Worm (Caenorhabditis elegans) whole organism, late embryonic: ENCODE measurements around the gene cox-6A.

Experiments
- K09A11.1 ChIP-seq: sonication (generic microtip); optimal IDR thresholded peaks from 2 replicates; lab custom pipeline; 2017; ENCODE audit warnings: antibody characterized with exemption, mild to moderate bottlenecking, missing genetic modification characterization, missing compliant biosample characterization; ENCODE audit not compliant: insufficient read depth
- ama-1 ChIP-seq: fragments of 150-350 bp; optimal IDR thresholded peaks from 2 replicates; lab custom pipeline; 2014
- che-1 ChIP-seq: sonication (generic microtip); optimal IDR thresholded peaks from 2 replicates; lab custom pipeline; 2016; ENCODE audit warnings: mild to moderate bottlenecking, missing genetic modification characterization, missing compliant biosample characterization
- nhr-11 ChIP-seq: fragments of 150-350 bp; optimal IDR thresholded peaks from 2 replicates; lab custom pipeline; 2014; ENCODE audit warnings: missing biosample characterization, missing genetic modification characterization
- nhr-232 ChIP-seq: sonication (generic microtip); optimal IDR thresholded peaks from 2 replicates; lab custom pipeline; 2016; ENCODE audit warnings: missing genetic modification characterization, missing compliant biosample characterization
- pax-1 ChIP-seq: fragments of 150-350 bp; optimal IDR thresholded peaks from 2 replicates; lab custom pipeline; 2014; ENCODE audit warnings: missing biosample characterization, missing genetic modification characterization
- pqm-1 ChIP-seq: sonication (generic microtip); optimal IDR thresholded peaks from 2 replicates; lab custom pipeline; 2016; ENCODE audit warnings: missing genetic modification characterization, missing compliant biosample characterization
- pros-1 ChIP-seq: fragments of 150-350 bp; optimal IDR thresholded peaks from 2 replicates; lab custom pipeline; 2014; ENCODE audit warnings: missing biosample characterization, missing genetic modification reagents, missing genetic modification characterization
- unc-42 ChIP-seq: sonication (generic microtip); optimal IDR thresholded peaks from 2 replicates; lab custom pipeline; 2016; ENCODE audit warnings: missing genotype, missing genetic modification characterization, missing compliant biosample characterization

DNA sequence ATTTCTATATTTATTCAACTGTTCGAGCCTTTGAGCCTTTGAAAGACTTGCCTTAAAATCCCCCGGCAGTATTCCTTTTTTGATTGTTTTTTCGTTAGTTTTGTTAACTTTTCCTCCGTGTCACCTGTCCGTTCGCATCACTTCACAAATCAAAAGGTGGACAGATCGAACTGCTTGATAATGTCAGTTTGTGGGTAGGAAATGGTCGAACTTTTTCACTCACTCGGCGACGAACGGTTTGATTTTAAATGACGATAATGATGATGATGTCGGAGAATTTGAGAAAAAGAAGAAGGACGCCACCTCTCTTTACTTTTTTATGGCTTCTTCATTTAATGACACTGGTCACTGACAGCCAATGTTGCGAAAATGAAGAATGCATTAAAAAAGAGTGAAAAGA, 37.5 kb downstream of the cox-6A start:
- TF ChIP-seq nhr-11 (tag; lab: Kevin White, UChicago) = no peak
- TF ChIP-seq pax-1 (tag; lab: Kevin White, UChicago) = no peak
- TF ChIP-seq ama-1 (lab: Kevin White, UChicago) = no peak
- TF ChIP-seq pqm-1 (tag; lab: Kevin White, UChicago) = no peak
- no peak for TF ChIP-seq nhr-232 (tag; lab: Kevin White, UChicago)
- TF ChIP-seq unc-42 (tag; lab: Kevin White, UChicago) = no peak
- no peak for TF ChIP-seq K09A11.1 (tag; lab: Kevin White, UChicago)
- no peak for TF ChIP-seq pros-1 (tag; lab: Kevin White, UChicago)
- TF ChIP-seq che-1 (tag; lab: Kevin White, UChicago) = no peak
